Fruit fly (Drosophila melanogaster) whole organism, wandering third instar larva: ENCODE results near the gene CG33490.

Source experiments
- Abd-B ChIP-seq: fragments of >200 bp; optimal IDR thresholded peaks from 2 replicates; lab custom pipeline; 2017; ENCODE audit warnings: missing biosample characterization, missing genetic modification characterization
- CG32264 ChIP-seq: fragments of 200-800 bp; sonication (Bioruptor generic); optimal IDR thresholded peaks from 2 replicates; lab custom pipeline; 2016; ENCODE audit warnings: missing biosample characterization, missing genetic modification characterization
- CG9705 ChIP-seq: fragments of 200-800 bp; sonication (Bioruptor generic); optimal IDR thresholded peaks from 2 replicates; lab custom pipeline; 2018; ENCODE audit warnings: missing biosample characterization, mild to moderate bottlenecking, missing genetic modification characterization
- CrebA ChIP-seq: fragments of 200-800 bp; sonication (Bioruptor generic); optimal IDR thresholded peaks from 2 replicates; lab custom pipeline; 2016; ENCODE audit warnings: missing biosample characterization, mild to moderate bottlenecking, missing genetic modification characterization, borderline replicate concordance
- Dfd ChIP-seq: fragments of >200 bp; optimal IDR thresholded peaks from 2 replicates; lab custom pipeline; 2017; ENCODE audit warnings: missing biosample characterization, missing genetic modification characterization
- Dif ChIP-seq: fragments of 200-275, 200-300 bp; sonication (Bioruptor generic); optimal IDR thresholded peaks from 2 replicates; lab custom pipeline; 2018; ENCODE audit warnings: missing biosample characterization, missing genetic modification characterization; ENCODE audit not compliant: partially characterized antibody
- GATAd ChIP-seq: sonication (Bioruptor generic); optimal IDR thresholded peaks from 2 replicates; lab custom pipeline; 2016; ENCODE audit warnings: missing biosample characterization, missing genetic modification characterization
- HLH106 ChIP-seq: fragments of 200-800 bp; optimal IDR thresholded peaks from 3 replicates; lab custom pipeline; 2019; ENCODE audit warnings: missing biosample characterization, mild to moderate bottlenecking, missing genetic modification characterization, moderate library complexity
- Hnf4 ChIP-seq: fragments of 200-800 bp; sonication (Bioruptor generic); optimal IDR thresholded peaks from 2 replicates; lab custom pipeline; 2016; ENCODE audit warnings: missing biosample characterization, mild to moderate bottlenecking, missing genetic modification characterization
- Hr78 ChIP-seq: fragments of >200 bp; optimal IDR thresholded peaks from 2 replicates; lab custom pipeline; 2017; ENCODE audit warnings: missing biosample characterization, missing genetic modification characterization
- Hr83 ChIP-seq: fragments of 200-300 bp; sonication (Bioruptor generic); optimal IDR thresholded peaks from 2 replicates; lab custom pipeline; 2016; ENCODE audit warnings: missing biosample characterization, mild to moderate bottlenecking, missing genetic modification characterization, moderate library complexity; ENCODE audit not compliant: poor library complexity, severe bottlenecking
- Jra ChIP-seq: sonication (Bioruptor generic); optimal IDR thresholded peaks from 2 replicates; lab custom pipeline; 2016; ENCODE audit warnings: missing biosample characterization, missing genetic modification characterization
- Mio ChIP-seq: sonication (Bioruptor generic); optimal IDR thresholded peaks from 2 replicates; lab custom pipeline; 2016; ENCODE audit warnings: missing biosample characterization, missing genetic modification characterization
- Myc ChIP-seq: fragments of >200 bp; optimal IDR thresholded peaks from 2 replicates; lab custom pipeline; 2017
- N ChIP-seq: fragments of >200 bp; optimal IDR thresholded peaks from 2 replicates; lab custom pipeline; 2018; ENCODE audit warnings: missing biosample characterization, missing external identifiers, missing genetic modification characterization
- OdsH ChIP-seq: fragments of 200-800 bp; sonication (Bioruptor generic); optimal IDR thresholded peaks from 2 replicates; lab custom pipeline; 2016; ENCODE audit warnings: missing biosample characterization, mild to moderate bottlenecking, missing genetic modification characterization
- Rel ChIP-seq, 2 experiments: fragments of 200-800 bp; sonication (Bioruptor generic) in 1 of 2; optimal IDR thresholded peaks; 2 replicates in 1 of 2; 3 replicates in 1 of 2; lab custom pipeline; 2016 to 2019; ENCODE audit warnings: mild to moderate bottlenecking in 2 of 2, missing biosample characterization in 2 of 2, missing genetic modification characterization in 2 of 2, moderate library complexity in 1 of 2
- Sp1 ChIP-seq: fragments of 200-800 bp; sonication (Bioruptor generic); optimal IDR thresholded peaks from 3 replicates; lab custom pipeline; 2019; ENCODE audit warnings: missing biosample characterization, mild to moderate bottlenecking, missing genetic modification characterization, moderate library complexity
- Vsx2 ChIP-seq: fragments of 200-300, 225-300 bp; sonication (Bioruptor generic); optimal IDR thresholded peaks from 2 replicates; lab custom pipeline; 2018; ENCODE audit warnings: missing biosample characterization, missing genetic modification characterization; ENCODE audit not compliant: partially characterized antibody
- br ChIP-seq: fragments of 200-800 bp; sonication (Bioruptor generic); optimal IDR thresholded peaks from 2 replicates; lab custom pipeline; 2016; ENCODE audit warnings: missing biosample characterization, missing genetic modification characterization
- brk ChIP-seq: fragments of 200-800 bp; sonication (Bioruptor generic); optimal IDR thresholded peaks from 2 replicates; lab custom pipeline; 2016; ENCODE audit warnings: missing biosample characterization, mild to moderate bottlenecking, missing genetic modification characterization
- dl ChIP-seq, 2 experiments: fragments of 175-275, 200-275 bp in 1 of 2; fragments of 200-275 bp in 1 of 2; sonication (Bioruptor generic); optimal IDR thresholded peaks; lab custom pipeline; 2018; ENCODE audit warnings: mild to moderate bottlenecking in 2 of 2, missing biosample characterization in 2 of 2, missing genetic modification characterization in 2 of 2, moderate library complexity in 2 of 2; ENCODE audit not compliant: partially characterized antibody in 2 of 2, insufficient read depth in 1 of 2
- dmrt93B ChIP-seq: fragments of 200-800 bp; sonication (Bioruptor generic); optimal IDR thresholded peaks from 2 replicates; lab custom pipeline; 2018; ENCODE audit warnings: missing biosample characterization, mild to moderate bottlenecking, missing genetic modification characterization
- dsf ChIP-seq: sonication (Bioruptor generic); optimal IDR thresholded peaks from 2 replicates; lab custom pipeline; 2016; ENCODE audit warnings: missing biosample characterization, missing genetic modification characterization, borderline replicate concordance
- ey ChIP-seq: fragments of 200-800 bp; sonication (Bioruptor generic); optimal IDR thresholded peaks from 2 replicates; lab custom pipeline; 2016; ENCODE audit warnings: missing biosample characterization, missing genetic modification characterization
- foxo ChIP-seq, 2 experiments: fragments of 200-800 bp; sonication (Bioruptor generic); optimal IDR thresholded peaks; 2 replicates in 1 of 2; 3 replicates in 1 of 2; lab custom pipeline; 2016 to 2017; ENCODE audit warnings: missing biosample characterization in 2 of 2, missing genetic modification characterization in 2 of 2
- fru ChIP-seq: fragments of 200-800 bp; sonication (Bioruptor generic); optimal IDR thresholded peaks from 3 replicates; lab custom pipeline; 2016; ENCODE audit warnings: missing biosample characterization, mild to moderate bottlenecking, missing genetic modification characterization
- h ChIP-seq: fragments of 200-800 bp; sonication (Bioruptor generic); optimal IDR thresholded peaks from 3 replicates; lab custom pipeline; 2016; ENCODE audit warnings: missing biosample characterization, mild to moderate bottlenecking, missing genetic modification characterization
- jim ChIP-seq: fragments of 175-275, 200-325 bp; sonication (Bioruptor generic); optimal IDR thresholded peaks from 2 replicates; lab custom pipeline; 2016; ENCODE audit warnings: missing biosample characterization, mild to moderate bottlenecking, missing genetic modification characterization
- lola ChIP-seq: fragments of >200 bp; optimal IDR thresholded peaks from 2 replicates; lab custom pipeline; 2017; ENCODE audit warnings: missing biosample characterization, missing genetic modification characterization
- pan ChIP-seq: fragments of >200 bp; optimal IDR thresholded peaks from 2 replicates; lab custom pipeline; 2017
- psq ChIP-seq: fragments of 200-800 bp; sonication (Bioruptor generic); optimal IDR thresholded peaks from 3 replicates; lab custom pipeline; 2017; ENCODE audit warnings: missing biosample characterization, mild to moderate bottlenecking, missing genetic modification characterization, moderate library complexity
- rgr ChIP-seq: fragments of 200-800 bp; sonication (Bioruptor generic); optimal IDR thresholded peaks from 3 replicates; lab custom pipeline; 2016; ENCODE audit warnings: missing biosample characterization, mild to moderate bottlenecking, missing genetic modification characterization
- sage ChIP-seq: fragments of 200-800 bp; sonication (Bioruptor generic); optimal IDR thresholded peaks from 2 replicates; lab custom pipeline; 2016; ENCODE audit warnings: missing biosample characterization, mild to moderate bottlenecking, missing genetic modification characterization
- sv ChIP-seq: fragments of 200-800 bp; sonication (Bioruptor generic); optimal IDR thresholded peaks from 3 replicates; lab custom pipeline; 2016; ENCODE audit warnings: missing biosample characterization, missing genetic modification characterization
- tai ChIP-seq: sonication (Bioruptor generic); optimal IDR thresholded peaks from 2 replicates; lab custom pipeline; 2016; ENCODE audit warnings: missing biosample characterization, missing genetic modification characterization
- usp ChIP-seq: fragments of >200 bp; optimal IDR thresholded peaks from 2 replicates; lab custom pipeline; 2017; ENCODE audit warnings: missing biosample characterization, missing genetic modification characterization
- woc ChIP-seq: sonication (Bioruptor generic); optimal IDR thresholded peaks from 2 replicates; lab custom pipeline; 2016; ENCODE audit warnings: missing biosample characterization, mild to moderate bottlenecking, missing genetic modification characterization

CG33490 gene

dm6 chr3L:11554338-11554737 is 20.1 kb downstream of the CG33490 start:
- TF ChIP-seq Hr78 (GFP tag; lab: Kevin White, UChicago): no peak
- no peak for TF ChIP-seq Vsx2 (GFP tag; lab: Kevin White, UChicago)
- TF ChIP-seq h (GFP tag; lab: Kevin White, UChicago): peak; percentile 72
- TF ChIP-seq CG32264 (GFP tag; lab: Kevin White, UChicago): no peak
- peak; percentile 47 for TF ChIP-seq Hnf4
- no peak for TF ChIP-seq GATAd
- TF ChIP-seq Jra (GFP tag; lab: Kevin White, UChicago): no peak
- TF ChIP-seq CG9705 (GFP tag; lab: Kevin White, UChicago): no peak
- TF ChIP-seq fru (GFP tag; lab: Kevin White, UChicago): peak; percentile 47
- TF ChIP-seq pan: no peak
- no peak for TF ChIP-seq Hr83 (GFP tag; lab: Kevin White, UChicago)
- TF ChIP-seq Sp1 (GFP tag; lab: Kevin White, UChicago): peak; percentile 38
- TF ChIP-seq OdsH (GFP tag; lab: Kevin White, UChicago): peak; percentile 55
- peak; percentile 11 for TF ChIP-seq brk (GFP tag; lab: Kevin White, UChicago)
- TF ChIP-seq sv (GFP tag; lab: Kevin White, UChicago): peak; percentile 72
- TF ChIP-seq usp (GFP tag; lab: Kevin White, UChicago): no peak
- peak in 1 of 2 experiments; percentile 60 for TF ChIP-seq foxo (GFP tag; optimal IDR thresholded peaks at IDR 0.05; lab: Kevin White, UChicago)
- peak; percentile 54 for TF ChIP-seq sage (GFP tag; lab: Kevin White, UChicago)
- peak; percentile 57 for TF ChIP-seq HLH106 (tag; lab: Kevin White, UChicago)
- TF ChIP-seq rgr (GFP tag; lab: Kevin White, UChicago): peak; percentile 44
- TF ChIP-seq br: peak; percentile 45
- peak; percentile 60 for TF ChIP-seq psq (GFP tag; lab: Kevin White, UChicago)
- TF ChIP-seq Abd-B (GFP tag; lab: Kevin White, UChicago): no peak
- TF ChIP-seq ey (GFP tag; lab: Kevin White, UChicago): peak; percentile 54
- TF ChIP-seq tai (GFP tag; lab: Kevin White, UChicago): no peak
- TF ChIP-seq, all 38 proteins: peak for 14

- TF ChIP-seq tai (GFP tag; lab: Kevin White, UChicago): peak; percentile 54
- TF ChIP-seq Myc (lab: Kevin White, UChicago): no peak
- no peak for TF ChIP-seq CrebA (GFP tag; lab: Kevin White, UChicago)
Observed at dm6 chr3L:11553672-11554068, 20.8 kb downstream of the CG33490 start.

dm6 chr3L:11552996-11553671 is 21.3 kb downstream of the CG33490 start:
- peak; percentile 90 for TF ChIP-seq fru (GFP tag; lab: Kevin White, UChicago)
- peak; percentile 86 for TF ChIP-seq CrebA (GFP tag; lab: Kevin White, UChicago)
- TF ChIP-seq Jra (GFP tag; lab: Kevin White, UChicago): peak; percentile 32
- no peak for TF ChIP-seq dmrt93B
- TF ChIP-seq jim: no peak
- TF ChIP-seq rgr (GFP tag; lab: Kevin White, UChicago): peak; percentile 25
- peak; percentile 34 for TF ChIP-seq Abd-B (GFP tag; lab: Kevin White, UChicago)
- TF ChIP-seq Dfd (GFP tag; lab: Kevin White, UChicago): no peak
- TF ChIP-seq woc (GFP tag; lab: Kevin White, UChicago): peak; percentile 0
- TF ChIP-seq br: peak; percentile 1
- no peak for TF ChIP-seq lola (GFP tag; lab: Kevin White, UChicago)
- TF ChIP-seq Hr83 (GFP tag; lab: Kevin White, UChicago): no peak
- no peak for TF ChIP-seq CG9705 (GFP tag; lab: Kevin White, UChicago)
- no peak for TF ChIP-seq ey (GFP tag; lab: Kevin White, UChicago)
- peak; percentile 24 for TF ChIP-seq CG32264 (GFP tag; lab: Kevin White, UChicago)
- TF ChIP-seq foxo (GFP tag; optimal IDR thresholded peaks at IDR 0.05; lab: Kevin White, UChicago): peak in 1 of 2 experiments; percentile 3
- TF ChIP-seq Rel (GFP tag; optimal IDR thresholded peaks at IDR 0.05; lab: Kevin White, UChicago): peak; percentile 34
- TF ChIP-seq Rel (tag; optimal IDR thresholded peaks at IDR 0.05; lab: Kevin White, UChicago): peak; percentile 41
- TF ChIP-seq sv (GFP tag; lab: Kevin White, UChicago): no peak
- no peak for TF ChIP-seq Mio
- no peak for TF ChIP-seq Hr78 (GFP tag; lab: Kevin White, UChicago)
- TF ChIP-seq dl (GFP tag; optimal IDR thresholded peaks at IDR 0.05; lab: Kevin White, UChicago; ENCODE audit: insufficient read depth in 1 of 2, partially characterized antibody in 2 of 2): peak; percentile 88 to 95
- no peak for TF ChIP-seq Myc (lab: Kevin White, UChicago)
- TF ChIP-seq OdsH (GFP tag; lab: Kevin White, UChicago): peak; percentile 35
- TF ChIP-seq psq (GFP tag; lab: Kevin White, UChicago): peak; percentile 80
- TF ChIP-seq usp (GFP tag; lab: Kevin White, UChicago): no peak
- TF ChIP-seq tai (GFP tag; lab: Kevin White, UChicago): no peak
- TF ChIP-seq HLH106 (tag; lab: Kevin White, UChicago): no peak
- TF ChIP-seq h (GFP tag; lab: Kevin White, UChicago): peak; percentile 66
- TF ChIP-seq GATAd: no peak
- TF ChIP-seq brk (GFP tag; lab: Kevin White, UChicago): peak; percentile 79
- TF ChIP-seq Hnf4: peak; percentile 17
- peak; percentile 47 for TF ChIP-seq Sp1 (GFP tag; lab: Kevin White, UChicago)
- no peak for TF ChIP-seq pan
- TF ChIP-seq dsf (GFP tag; lab: Kevin White, UChicago): no peak
- peak; percentile 99 for TF ChIP-seq Dif (GFP tag; lab: Kevin White, UChicago)
- peak; percentile 36 for TF ChIP-seq sage (GFP tag; lab: Kevin White, UChicago)
- peak; percentile 70 for TF ChIP-seq N (GFP tag; lab: Kevin White, UChicago)
- peak; percentile 65 for TF ChIP-seq Vsx2 (GFP tag; lab: Kevin White, UChicago)
- TF ChIP-seq, all 38 proteins: peak for 21
